Fruit fly (Drosophila melanogaster): ENCODE measurements around the gene CG14053.

The CG14053 gene

dm6 chrX:2141854-2142216, 51.9 kb downstream of the CG14053 start (continued):
- no peak for TF ChIP-seq CG31224 (GFP tag; IDR thresholded peaks at IDR 0.05)
- no peak for TF ChIP-seq ftz-f1 (GFP tag; optimal IDR thresholded peaks at IDR 0.05)
- TF ChIP-seq CG7839 (tag; optimal IDR thresholded peaks at IDR 0.05), result peak; percentile 51
- no peak for TF ChIP-seq HLH54F (GFP tag; optimal IDR thresholded peaks at IDR 0.05)
- TF ChIP-seq CG1602 (GFP tag; optimal IDR thresholded peaks at IDR 0.05), result no peak
- TF ChIP-seq CG10267 (tag; optimal IDR thresholded peaks at IDR 0.05), result peak; percentile 24
- no peak for TF ChIP-seq zen2 (GFP tag; IDR thresholded peaks at IDR 0.05; ENCODE audit: partially characterized antibody)
- TF ChIP-seq Usf (GFP tag; optimal IDR thresholded peaks at IDR 0.05), result no peak
- no peak for TF ChIP-seq Tbp (GFP tag; optimal IDR thresholded peaks at IDR 0.05)
- TF ChIP-seq CG1603 (tag; optimal IDR thresholded peaks at IDR 0.05), result peak; percentile 60
- TF ChIP-seq Rfx (GFP tag; IDR thresholded peaks at IDR 0.05), result peak; percentile 59
- TF ChIP-seq CG14050 (GFP tag; IDR thresholded peaks at IDR 0.05), result peak; percentile 46; the same call in 1 of the 3 replicates
- TF ChIP-seq CG10654 (GFP tag; optimal IDR thresholded peaks at IDR 0.05), result peak; percentile 25
- no peak for TF ChIP-seq CG17829 (tag; optimal IDR thresholded peaks at IDR 0.05)
- TF ChIP-seq Dp (GFP tag; optimal IDR thresholded peaks at IDR 0.05), result no peak
- TF ChIP-seq dan (GFP tag; IDR thresholded peaks at IDR 0.05), result no peak
- TF ChIP-seq Rx (GFP tag; IDR thresholded peaks at IDR 0.05), result no peak
- TF ChIP-seq CG4730 (GFP tag; IDR thresholded peaks at IDR 0.05), result 0 out of 2 replicates have a peak, but pooled peaks have one; percentile 22
- TF ChIP-seq salm (tag; optimal IDR thresholded peaks at IDR 0.05), result peak; percentile 17
- no peak for TF ChIP-seq Deaf1 (tag; optimal IDR thresholded peaks at IDR 0.05)
- TF ChIP-seq shn (GFP tag; optimal IDR thresholded peaks at IDR 0.05), result no peak
- no peak for TF ChIP-seq Sry-δ (GFP tag; optimal IDR thresholded peaks at IDR 0.05)
- TF ChIP-seq slou (GFP tag; optimal IDR thresholded peaks at IDR 0.05), result no peak
- peak; percentile 55 for TF ChIP-seq CrebB (tag; optimal IDR thresholded peaks at IDR 0.05)
- no peak for TF ChIP-seq CG6272 (GFP tag; IDR thresholded peaks at IDR 0.05)
- peak; percentile 51 for TF ChIP-seq CG8924 (tag; optimal IDR thresholded peaks at IDR 0.05)
- TF ChIP-seq CG18262 (tag; optimal IDR thresholded peaks at IDR 0.05), result peak; percentile 38
- peak; percentile 35 for TF ChIP-seq CG3281 (GFP tag; optimal IDR thresholded peaks at IDR 0.05)
- TF ChIP-seq CG9437 (GFP tag; optimal IDR thresholded peaks at IDR 0.05), result peak; percentile 73
- no peak for TF ChIP-seq CG30431 (GFP tag; optimal IDR thresholded peaks at IDR 0.05)
- peak; percentile 57 for TF ChIP-seq Fer3 (tag; optimal IDR thresholded peaks at IDR 0.05)
- TF ChIP-seq peb (GFP tag; IDR thresholded peaks at IDR 0.05), result no peak
- TF ChIP-seq CG11398 (GFP tag; optimal IDR thresholded peaks at IDR 0.05), result peak; percentile 61
- TF ChIP-seq Ptx1 (GFP tag; IDR thresholded peaks at IDR 0.05), result peak; percentile 28; the same call in 1 of the 2 replicates
- TF ChIP-seq CG7963 (GFP tag; IDR thresholded peaks at IDR 0.05; ENCODE audit: partially characterized antibody), result no peak
- TF ChIP-seq ham (GFP tag; IDR thresholded peaks at IDR 0.05), result no peak
- TF ChIP-seq pum (GFP tag; optimal IDR thresholded peaks at IDR 0.05), result no peak
- no peak for TF ChIP-seq Mes4 (GFP tag; optimal IDR thresholded peaks at IDR 0.05)
- 0 out of 3 replicates have a peak, but pooled peaks have one; percentile 49 for TF ChIP-seq CG17361 (GFP tag; IDR thresholded peaks at IDR 0.05)
- TF ChIP-seq CG11695 (GFP tag; IDR thresholded peaks at IDR 0.05), result peak; percentile 48; the same call in 1 of the 3 replicates
- TF ChIP-seq CG1792 (GFP tag; optimal IDR thresholded peaks at IDR 0.05), result peak; percentile 15
- TF ChIP-seq pho (GFP tag; optimal IDR thresholded peaks at IDR 0.05), result peak; percentile 10
- peak; percentile 20 for TF ChIP-seq nerfin-1 (tag; optimal IDR thresholded peaks at IDR 0.05)
- 0 out of 2 replicates have a peak, but pooled peaks have one; percentile 12 for TF ChIP-seq GATAe (GFP tag; conservative IDR thresholded peaks at IDR 0.05)
- no peak for TF ChIP-seq gt (GFP tag; IDR thresholded peaks at IDR 0.05)
- no peak for TF ChIP-seq prd (optimal IDR thresholded peaks at IDR 0.05)
- TF ChIP-seq prd (GFP tag; IDR thresholded peaks at IDR 0.05), result peak; percentile 35; the same call in 2 of the 3 replicates
- TF ChIP-seq wor (GFP tag; IDR thresholded peaks at IDR 0.05), result no peak
- peak; percentile 33 for TF ChIP-seq unpg (GFP tag; optimal IDR thresholded peaks at IDR 0.05)
- no peak for TF ChIP-seq CG17186 (GFP tag; optimal IDR thresholded peaks at IDR 0.05)
- TF ChIP-seq CG8281 (tag; optimal IDR thresholded peaks at IDR 0.05), result peak; percentile 33
- TF ChIP-seq CkIIα-i1 (GFP tag; IDR thresholded peaks at IDR 0.05), result no peak
- TF ChIP-seq wdn (GFP tag; IDR thresholded peaks at IDR 0.05), result no peak
